Worm (Caenorhabditis elegans): Measurements from ENCODE around the gene F36A4.1.
A peak's percentile ranks its signal among the peaks of the same experiment; 100 is the strongest.

DNA sequence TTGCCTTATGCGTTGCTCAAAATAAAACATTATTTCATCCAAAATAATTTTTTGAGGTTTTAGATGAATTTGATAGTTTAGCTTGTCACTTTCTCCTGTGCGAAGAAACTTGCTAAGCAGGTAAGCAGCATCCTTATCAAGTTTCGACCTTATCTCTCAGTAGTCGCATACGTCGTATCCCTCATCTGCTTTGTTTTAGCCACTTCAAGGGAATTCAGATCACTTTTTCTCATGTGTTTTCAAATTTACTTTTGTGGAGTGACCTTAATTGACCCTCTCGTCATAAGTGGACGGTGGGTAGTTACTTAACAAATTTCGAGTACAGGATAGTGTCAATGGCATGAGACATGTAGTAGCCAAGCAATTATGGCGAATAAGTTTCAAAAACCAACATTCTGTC lies 35.6 kb upstream of the F36A4.1 start:
- TF ChIP-seq mdl-1 (tag; optimal IDR thresholded peaks at IDR 0.05) (no peak), aly-2 (tag; optimal IDR thresholded peaks at IDR 0.05) (no peak), nhr-6 (tag; optimal IDR thresholded peaks at IDR 0.05) (no peak), fos-1 (tag; optimal IDR thresholded peaks at IDR 0.05) (no peak), unc-62 (GFP tag; optimal IDR thresholded peaks at IDR 0.05) (no peak), nhr-12 (tag; optimal IDR thresholded peaks at IDR 0.05) (no peak), lsy-2 (tag; optimal IDR thresholded peaks at IDR 0.05) (no peak), ZK546.5 (tag; optimal IDR thresholded peaks at IDR 0.05) (no peak), ama-1 (optimal IDR thresholded peaks at IDR 0.05) (peak; percentile 8), nhr-25 (tag; optimal IDR thresholded peaks at IDR 0.05) (peak; percentile 22), snpc-4 (tag; optimal IDR thresholded peaks at IDR 0.05) (no peak), nhr-23 (tag; optimal IDR thresholded peaks at IDR 0.05) (no peak), R02D3.7 (tag; optimal IDR thresholded peaks at IDR 0.05) (no peak), C34F6.9 (tag; optimal IDR thresholded peaks at IDR 0.05) (no peak)
